Fruit fly (Drosophila melanogaster): ENCODE results near the gene Hsc20.

Hsc20 gene

dm6 chr3L:16211156-16211935 is 21.6 kb upstream of the Hsc20 start (continued):
- no peak for TF ChIP-seq CG8290 (GFP tag; optimal IDR thresholded peaks at IDR 0.05)
- peak in 1 of 2 experiments; percentile 40 for TF ChIP-seq CG8290 (tag; optimal IDR thresholded peaks at IDR 0.05)
- TF ChIP-seq CG12299 (tag; optimal IDR thresholded peaks at IDR 0.05), result no peak
- peak; percentile 34 for TF ChIP-seq CG14710 (tag; optimal IDR thresholded peaks at IDR 0.05)
- no peak for TF ChIP-seq CG2889 (GFP tag; IDR thresholded peaks at IDR 0.05)
- no peak for TF ChIP-seq CG9727 (GFP tag; optimal IDR thresholded peaks at IDR 0.05)
- peak; percentile 34; the same call in 2 of the 3 replicates for TF ChIP-seq sr (GFP tag; IDR thresholded peaks at IDR 0.05)
- no peak for TF ChIP-seq CG17802 (tag; optimal IDR thresholded peaks at IDR 0.05)
- TF ChIP-seq Dip2 (GFP tag; IDR thresholded peaks at IDR 0.05), result no peak
- no peak for TF ChIP-seq CG16779 (GFP tag; IDR thresholded peaks at IDR 0.05)
- peak; percentile 2 for TF ChIP-seq CG2712 (tag; optimal IDR thresholded peaks at IDR 0.05)
- TF ChIP-seq sisA (GFP tag; IDR thresholded peaks at IDR 0.05), result no peak
- peak; percentile 58 for TF ChIP-seq crol (GFP tag; IDR thresholded peaks at IDR 0.05)
- TF ChIP-seq B-H2 (GFP tag; optimal IDR thresholded peaks at IDR 0.05), result no peak
- TF ChIP-seq CG34224 (GFP tag; IDR thresholded peaks at IDR 0.05; ENCODE audit: partially characterized antibody), result no peak
- TF ChIP-seq CG13424 (tag; optimal IDR thresholded peaks at IDR 0.05), result no peak
- no peak for TF ChIP-seq cad (GFP tag; optimal IDR thresholded peaks at IDR 0.05)
- no peak for TF ChIP-seq Taf1 (GFP tag; IDR thresholded peaks at IDR 0.05)
- TF ChIP-seq CG43689 (GFP tag; IDR thresholded peaks at IDR 0.05), result no peak
- TF ChIP-seq CG2120 (GFP tag; optimal IDR thresholded peaks at IDR 0.05), result no peak
- peak; percentile 61 for TF ChIP-seq dmrt99B (tag; optimal IDR thresholded peaks at IDR 0.05)
- TF ChIP-seq Camta (GFP tag; optimal IDR thresholded peaks at IDR 0.05), result no peak
- no peak for TF ChIP-seq CG13624 (GFP tag; optimal IDR thresholded peaks at IDR 0.05)
- TF ChIP-seq CG17186 (GFP tag; optimal IDR thresholded peaks at IDR 0.05), result no peak
- no peak for TF ChIP-seq vfl (GFP tag; optimal IDR thresholded peaks at IDR 0.05)
- peak; percentile 4 for TF ChIP-seq CG17385 (GFP tag; optimal IDR thresholded peaks at IDR 0.05)
- 0 out of 3 replicates have a peak, but pooled peaks have one; percentile 28 for TF ChIP-seq knrl (GFP tag; IDR thresholded peaks at IDR 0.05; ENCODE audit: partially characterized antibody)
- TF ChIP-seq CG2202 (tag; optimal IDR thresholded peaks at IDR 0.05), result no peak
- no peak for TF ChIP-seq tup (GFP tag; optimal IDR thresholded peaks at IDR 0.05)
- 0 out of 3 replicates have a peak, but pooled peaks have one; percentile 35 for TF ChIP-seq CG7357 (GFP tag; IDR thresholded peaks at IDR 0.05)
- TF ChIP-seq peb (GFP tag; IDR thresholded peaks at IDR 0.05), result no peak
- peak; percentile 19 for TF ChIP-seq unpg (GFP tag; optimal IDR thresholded peaks at IDR 0.05)
- peak; percentile 3 to 72 for TF ChIP-seq bsh (GFP tag; optimal IDR thresholded peaks at IDR 0.05)
- peak; percentile 11 for TF ChIP-seq CG9437 (GFP tag; optimal IDR thresholded peaks at IDR 0.05)
- peak; percentile 22 for TF ChIP-seq CG12391 (tag; optimal IDR thresholded peaks at IDR 0.05)
- no peak for TF ChIP-seq al (GFP tag; IDR thresholded peaks at IDR 0.05)
- peak; percentile 39 for TF ChIP-seq CG18262 (tag; optimal IDR thresholded peaks at IDR 0.05)
- no peak for TF ChIP-seq chinmo (GFP tag; IDR thresholded peaks at IDR 0.05; ENCODE audit: partially characterized antibody)
- peak; percentile 31 for TF ChIP-seq CoRest (tag; optimal IDR thresholded peaks at IDR 0.05)
- TF ChIP-seq NfI (GFP tag; optimal IDR thresholded peaks at IDR 0.05), result no peak
- TF ChIP-seq CG16815 (GFP tag; optimal IDR thresholded peaks at IDR 0.05), result no peak
- TF ChIP-seq D19A (tag; optimal IDR thresholded peaks at IDR 0.05), result no peak
- no peak for TF ChIP-seq pho (GFP tag; optimal IDR thresholded peaks at IDR 0.05)
- no peak for TF ChIP-seq Dbx (GFP tag; IDR thresholded peaks at IDR 0.05)
- TF ChIP-seq seq (GFP tag; IDR thresholded peaks at IDR 0.05), result no peak
- 0 out of 2 replicates have a peak, but pooled peaks have one; percentile 26 for TF ChIP-seq Nf-YA (GFP tag; IDR thresholded peaks at IDR 0.05)
- TF ChIP-seq grn (GFP tag; optimal IDR thresholded peaks at IDR 0.05), result no peak
- peak; percentile 23 for TF ChIP-seq sd (tag; optimal IDR thresholded peaks at IDR 0.05)
- no peak for TF ChIP-seq CG18599 (GFP tag; optimal IDR thresholded peaks at IDR 0.05)
- no peak for TF ChIP-seq ewg (GFP tag; optimal IDR thresholded peaks at IDR 0.05)

Measured in whole organism, embryonic.